Worm (Caenorhabditis elegans): ENCODE results near the gene F57H12.5.

ce11 chrIV:7943272-7943671, 23.8 kb upstream of the F57H12.5 start:
- no peak for TF ChIP-seq ztf-23 (GFP tag; IDR thresholded peaks at IDR 0.05)
- TF ChIP-seq cog-1 (tag; optimal IDR thresholded peaks at IDR 0.05): no peak
- no peak for TF ChIP-seq med-1 (GFP tag; optimal IDR thresholded peaks at IDR 0.05; ENCODE audit: insufficient read depth)
- no peak for TF ChIP-seq T22C8.4 (GFP tag; IDR thresholded peaks at IDR 0.05)
- no peak for TF ChIP-seq ztf-29 (GFP tag; IDR thresholded peaks at IDR 0.05)
- TF ChIP-seq tab-1 (GFP tag; IDR thresholded peaks at IDR 0.05): no peak
- no peak for TF ChIP-seq flt-1 (GFP tag; IDR thresholded peaks at IDR 0.05)

Measured in whole organism, midembryonic.